Fruit fly (Drosophila melanogaster): Measurements from ENCODE around the gene CG7322.

CG7322 gene

DNA sequence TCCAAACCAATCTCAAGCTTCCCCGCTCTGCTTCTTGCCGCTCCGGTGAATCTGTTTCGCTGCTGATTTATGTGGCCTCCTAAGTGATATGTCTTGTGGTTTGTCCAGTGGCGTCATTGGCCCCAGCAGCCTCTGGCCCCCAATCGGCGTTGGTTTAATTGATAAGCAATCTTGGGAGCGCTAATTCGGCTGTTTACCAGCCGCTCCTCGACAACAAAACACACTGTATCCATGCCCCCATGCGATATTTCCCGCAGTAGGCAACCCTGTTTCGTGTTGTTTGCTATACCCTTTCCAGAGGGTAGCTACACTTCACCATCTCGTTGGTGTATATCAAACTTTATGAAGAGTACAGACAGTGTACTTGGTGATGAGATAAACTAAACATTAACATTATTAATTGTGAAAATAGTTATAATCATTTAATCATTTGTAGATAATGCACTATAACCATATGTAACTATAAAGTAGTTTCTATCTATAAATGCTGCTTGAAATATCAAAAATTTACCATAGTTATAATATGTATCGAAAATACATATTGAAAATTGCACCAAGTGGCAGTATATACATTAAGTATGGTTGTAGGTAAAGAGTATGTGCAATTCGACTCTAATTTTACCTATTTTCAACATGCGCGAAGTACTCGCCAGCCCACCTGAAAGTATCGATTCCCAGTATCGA, 9.1 kb downstream of the CG7322 start, which contains the start of gene shop (continued):
- peak; percentile 37; the same call in 1 of the 2 replicates for TF ChIP-seq CG1024 (GFP tag; IDR thresholded peaks at IDR 0.05)
- TF ChIP-seq mam (GFP tag; optimal IDR thresholded peaks at IDR 0.05): peak; percentile 82
- TF ChIP-seq gce (GFP tag; IDR thresholded peaks at IDR 0.05): 0 out of 3 replicates have a peak, but pooled peaks have one; percentile 57
- no peak for TF ChIP-seq CTCF (GFP tag; optimal IDR thresholded peaks at IDR 0.05)
- TF ChIP-seq CG14050 (GFP tag; IDR thresholded peaks at IDR 0.05): peak; percentile 60; the same call in 2 of the 3 replicates
- TF ChIP-seq br (optimal IDR thresholded peaks at IDR 0.05): no peak
- TF ChIP-seq CG12659 (GFP tag; optimal IDR thresholded peaks at IDR 0.05): peak; percentile 89
- TF ChIP-seq CG5180 (GFP tag; optimal IDR thresholded peaks at IDR 0.05): peak; percentile 77
- no peak for TF ChIP-seq chinmo (GFP tag; IDR thresholded peaks at IDR 0.05; ENCODE audit: partially characterized antibody)
- TF ChIP-seq CG9727 (GFP tag; optimal IDR thresholded peaks at IDR 0.05): peak; percentile 87
- peak; percentile 75 for TF ChIP-seq ewg (GFP tag; optimal IDR thresholded peaks at IDR 0.05)
- peak; percentile 51 for TF ChIP-seq CG4854 (GFP tag; optimal IDR thresholded peaks at IDR 0.05)
- TF ChIP-seq CG18619 (GFP tag; optimal IDR thresholded peaks at IDR 0.05): peak; percentile 91
- peak; percentile 63 for TF ChIP-seq CG14667 (GFP tag; IDR thresholded peaks at IDR 0.05)
- TF ChIP-seq CG18476 (GFP tag; optimal IDR thresholded peaks at IDR 0.05): peak; percentile 83
- TF ChIP-seq aop (GFP tag; IDR thresholded peaks at IDR 0.05): no peak
- TF ChIP-seq dmrt99B (tag; optimal IDR thresholded peaks at IDR 0.05): peak; percentile 89
- TF ChIP-seq ab (GFP tag; optimal IDR thresholded peaks at IDR 0.05): peak; percentile 31
- peak; percentile 80 for TF ChIP-seq CG9215 (GFP tag; IDR thresholded peaks at IDR 0.05)
- TF ChIP-seq Kr (GFP tag; optimal IDR thresholded peaks at IDR 0.05): no peak
- peak; percentile 84 for TF ChIP-seq lilli (GFP tag; optimal IDR thresholded peaks at IDR 0.05)
- TF ChIP-seq Fer3 (tag; optimal IDR thresholded peaks at IDR 0.05): peak; percentile 76
- TF ChIP-seq Deaf1 (tag; optimal IDR thresholded peaks at IDR 0.05): peak; percentile 68
- TF ChIP-seq CG13775 (GFP tag; optimal IDR thresholded peaks at IDR 0.05): peak; percentile 83
- peak; percentile 24 for TF ChIP-seq YL-1 (GFP tag; optimal IDR thresholded peaks at IDR 0.05)
- peak; percentile 64 for TF ChIP-seq pum (GFP tag; optimal IDR thresholded peaks at IDR 0.05)
- peak; percentile 55 for TF ChIP-seq CG6813 (GFP tag; optimal IDR thresholded peaks at IDR 0.05)
- TF ChIP-seq klu (GFP tag; IDR thresholded peaks at IDR 0.05): peak; percentile 60; the same call in 1 of the 2 replicates
- peak; percentile 69 for TF ChIP-seq CG6765 (GFP tag; optimal IDR thresholded peaks at IDR 0.05)
- TF ChIP-seq Awh (GFP tag; IDR thresholded peaks at IDR 0.05): peak; percentile 74
- TF ChIP-seq CG6683 (GFP tag; optimal IDR thresholded peaks at IDR 0.05): peak; percentile 60
- TF ChIP-seq ato (GFP tag; IDR thresholded peaks at IDR 0.05; ENCODE audit: partially characterized antibody): no peak
- peak; percentile 52 for TF ChIP-seq Jarid2 (GFP tag; optimal IDR thresholded peaks at IDR 0.05)
- peak; percentile 83 for TF ChIP-seq lab (GFP tag; optimal IDR thresholded peaks at IDR 0.05)
- TF ChIP-seq PHDP (tag; optimal IDR thresholded peaks at IDR 0.05): peak; percentile 85
- TF ChIP-seq CG14710 (tag; optimal IDR thresholded peaks at IDR 0.05): peak; percentile 87
- TF ChIP-seq onecut (GFP tag; IDR thresholded peaks at IDR 0.05): peak; percentile 60
- TF ChIP-seq Sox100B (GFP tag; optimal IDR thresholded peaks at IDR 0.05): peak; percentile 92
- peak; percentile 52 for TF ChIP-seq stc (GFP tag; IDR thresholded peaks at IDR 0.05)
- peak; percentile 81 for TF ChIP-seq CG9817 (tag; optimal IDR thresholded peaks at IDR 0.05)
- peak; percentile 65 for TF ChIP-seq scrt (GFP tag; optimal IDR thresholded peaks at IDR 0.05)
- TF ChIP-seq lov (optimal IDR thresholded peaks at IDR 0.05): no peak
- no peak for TF ChIP-seq lov (GFP tag; IDR thresholded peaks at IDR 0.05)
- TF ChIP-seq CG11695 (GFP tag; IDR thresholded peaks at IDR 0.05): peak; percentile 82
- peak in 1 of 3 experiments; percentile 34 for TF ChIP-seq Stat92E (GFP tag; optimal IDR thresholded peaks at IDR 0.05)
- TF ChIP-seq wor (GFP tag; IDR thresholded peaks at IDR 0.05): peak; percentile 66
- 0 out of 2 replicates have a peak, but pooled peaks have one; percentile 46 for TF ChIP-seq CG42726 (GFP tag; IDR thresholded peaks at IDR 0.05; ENCODE audit: partially characterized antibody)
- TF ChIP-seq gsb (GFP tag; IDR thresholded peaks at IDR 0.05): peak; percentile 59; the same call in 1 of the 2 replicates
- TF ChIP-seq Dip3 (GFP tag; optimal IDR thresholded peaks at IDR 0.05): peak; percentile 73
